Fruit fly (Drosophila melanogaster): Measurements from ENCODE around the gene jhamt.

DNA sequence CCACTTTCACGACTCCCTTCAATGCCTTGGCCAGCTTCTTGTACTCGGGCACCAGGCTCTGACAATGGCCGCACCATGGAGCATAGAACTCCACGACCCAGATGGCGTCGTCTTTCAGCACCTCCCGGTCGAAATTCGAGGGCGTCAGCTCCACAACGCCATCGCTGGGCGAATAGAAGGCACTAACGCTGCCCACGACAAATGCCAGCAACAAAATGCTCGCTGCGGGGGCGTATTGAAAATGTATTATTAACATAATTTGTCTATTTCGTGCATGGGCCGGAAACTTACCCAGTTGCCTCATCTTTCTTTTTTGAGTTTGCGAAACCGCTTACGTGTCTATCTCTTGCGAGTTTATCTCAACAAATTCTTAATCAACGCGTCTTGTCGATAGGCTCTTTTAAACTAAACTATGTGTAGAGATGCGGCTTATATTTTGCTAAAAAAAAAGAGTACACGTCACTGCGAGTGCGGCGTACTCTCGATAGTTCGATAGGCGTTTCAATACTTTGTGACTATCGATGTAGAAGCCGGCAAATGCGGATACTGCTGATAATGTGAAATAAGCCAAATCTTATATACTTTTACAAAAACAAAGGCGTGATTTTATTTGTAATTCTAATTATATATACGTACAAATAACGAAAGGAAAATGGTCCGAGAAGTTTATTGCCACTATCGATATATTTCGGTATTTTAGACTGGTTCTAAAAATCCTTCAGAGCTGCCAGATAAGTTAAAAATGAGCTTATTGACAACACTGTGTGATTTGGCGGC is 9.3 kb upstream of the jhamt start, which contains the start of gene CaBP1:
- TF ChIP-seq Dll (optimal IDR thresholded peaks at IDR 0.05) (no peak), EcR (GFP tag; optimal IDR thresholded peaks at IDR 0.05) (no peak), psq (optimal IDR thresholded peaks at IDR 0.05) (no peak), pan (optimal IDR thresholded peaks at IDR 0.05) (no peak)

Measured in whole organism.